Worm (Caenorhabditis elegans) whole organism, L4 larva: ENCODE measurements around the gene zipt-2.2.

ENCODE experiments used
- ceh-28 ChIP-seq: fragments of 150-350 bp; optimal IDR thresholded peaks from 2 replicates; lab custom pipeline; 2014; ENCODE audit warnings: missing biosample characterization, missing genetic modification reagents, missing genetic modification characterization
- dmd-8 ChIP-seq: fragments of 200-800 bp; sonication (Bioruptor generic); IDR thresholded peaks from 2 replicates; pipeline ENCODE4 v1.3.6; 2022; ENCODE audit warnings: missing genetic modification characterization, missing compliant biosample characterization
- fkh-10 ChIP-seq: fragments of 150-350 bp; optimal IDR thresholded peaks from 2 replicates; lab custom pipeline; 2014; ENCODE audit warnings: missing biosample characterization, missing genetic modification reagents, missing genetic modification characterization
- gei-8 ChIP-seq: fragments of 200-800 bp; sonication (Bioruptor generic); optimal IDR thresholded peaks from 2 replicates; lab custom pipeline; 2018; ENCODE audit warnings: mild to moderate bottlenecking, missing genetic modification characterization, missing compliant biosample characterization
- lir-3 ChIP-seq: sonication (generic microtip); optimal IDR thresholded peaks from 2 replicates; lab custom pipeline; 2016; ENCODE audit warnings: mild to moderate bottlenecking, missing genetic modification characterization, missing compliant biosample characterization
- nhr-25 ChIP-seq: sonication (generic microtip); optimal IDR thresholded peaks from 2 replicates; lab custom pipeline; 2017; ENCODE audit warnings: missing genetic modification characterization, mild to moderate bottlenecking, missing compliant biosample characterization, antibody characterized with exemption, moderate library complexity, borderline replicate concordance; ENCODE audit not compliant: insufficient read depth
- pha-4 ChIP-seq, 2 experiments: fragments of 150-350 bp in 1 of 2; fragments of 200-800 bp in 1 of 2; sonication (Bioruptor generic) in 1 of 2; IDR thresholded peaks in 1 of 2; optimal IDR thresholded peaks in 1 of 2; 2 replicates each; pipeline versions ENCODE4 v1.3.6 to Lab custom; 2014 to 2022; ENCODE audit warnings: missing genetic modification characterization in 2 of 2, missing genetic modification reagents in 2 of 2, missing biosample characterization in 1 of 2, missing compliant biosample characterization in 1 of 2
- tag-97 ChIP-seq: fragments of 200-800 bp; sonication (Bioruptor generic); IDR thresholded peaks from 2 replicates; pipeline ENCODE4 v1.3.6; 2022; ENCODE audit warnings: missing genetic modification characterization, missing compliant biosample characterization

ce11 chrIV:4204275-4204674 is 30.9 kb downstream of the zipt-2.2 start, which contains the start of gene pax-2:
- TF ChIP-seq ceh-28 (tag; lab: Kevin White, UChicago) (no peak), gei-8 (GFP tag; lab: Kevin White, UChicago) (no peak), fkh-10 (GFP tag; lab: Kevin White, UChicago) (no peak), pha-4 (GFP tag; IDR thresholded peaks at IDR 0.05; lab: Robert Waterston, UW) (no peak), pha-4 (tag; optimal IDR thresholded peaks at IDR 0.05; lab: Kevin White, UChicago) (no peak), nhr-25 (tag; lab: Kevin White, UChicago) (no peak), lir-3 (tag; lab: Kevin White, UChicago) (no peak), dmd-8 (GFP tag; lab: Robert Waterston, UW) (no peak), tag-97 (no peak)
